Fruit fly (Drosophila melanogaster): ENCODE results near the gene CG12541.

The CG12541 gene

dm6 chrX:6982054-6982453 is 83.8 kb downstream of the CG12541 start (continued):
- TF ChIP-seq nerfin-1 (tag; optimal IDR thresholded peaks at IDR 0.05), result no peak
- TF ChIP-seq CG42726 (GFP tag; IDR thresholded peaks at IDR 0.05; ENCODE audit: partially characterized antibody), result no peak
- no peak for TF ChIP-seq Nf-YA (GFP tag; IDR thresholded peaks at IDR 0.05)
- no peak for TF ChIP-seq hb (GFP tag; IDR thresholded peaks at IDR 0.05; ENCODE audit: partially characterized antibody)
- TF ChIP-seq CG8924 (tag; optimal IDR thresholded peaks at IDR 0.05), result no peak
- no peak for TF ChIP-seq Dip2 (GFP tag; IDR thresholded peaks at IDR 0.05)
- TF ChIP-seq Nf-YC (tag; optimal IDR thresholded peaks at IDR 0.05), result no peak
- no peak for TF ChIP-seq CG18599 (GFP tag; optimal IDR thresholded peaks at IDR 0.05)
- TF ChIP-seq CG7556 (GFP tag; optimal IDR thresholded peaks at IDR 0.05), result peak; percentile 5
- no peak for TF ChIP-seq al (GFP tag; IDR thresholded peaks at IDR 0.05)
- TF ChIP-seq Antp (GFP tag; optimal IDR thresholded peaks at IDR 0.05), result no peak
- peak; percentile 17 for TF ChIP-seq CG33557 (GFP tag; optimal IDR thresholded peaks at IDR 0.05)
- TF ChIP-seq dan (GFP tag; IDR thresholded peaks at IDR 0.05), result no peak
- TF ChIP-seq prd (optimal IDR thresholded peaks at IDR 0.05), result no peak
- TF ChIP-seq prd (GFP tag; IDR thresholded peaks at IDR 0.05), result no peak; the same call in 2 of the 3 replicates
- TF ChIP-seq crp (GFP tag; optimal IDR thresholded peaks at IDR 0.05), result no peak
- TF ChIP-seq luna (GFP tag; optimal IDR thresholded peaks at IDR 0.05), result no peak
- TF ChIP-seq seq (GFP tag; IDR thresholded peaks at IDR 0.05), result no peak
- TF ChIP-seq CG1792 (GFP tag; optimal IDR thresholded peaks at IDR 0.05), result peak; percentile 32
- no peak for TF ChIP-seq CG6272 (GFP tag; IDR thresholded peaks at IDR 0.05)
- no peak for TF ChIP-seq CTCF (GFP tag; optimal IDR thresholded peaks at IDR 0.05)
- TF ChIP-seq odd (GFP tag; optimal IDR thresholded peaks at IDR 0.05), result no peak
- TF ChIP-seq CG17829 (tag; optimal IDR thresholded peaks at IDR 0.05), result peak; percentile 44
- no peak for TF ChIP-seq Doc2 (GFP tag; IDR thresholded peaks at IDR 0.05)
- TF ChIP-seq CG32767 (GFP tag; IDR thresholded peaks at IDR 0.05), result no peak
- TF ChIP-seq CG8290 (GFP tag; optimal IDR thresholded peaks at IDR 0.05), result no peak
- peak in 1 of 2 experiments; percentile 5 for TF ChIP-seq CG8290 (tag; optimal IDR thresholded peaks at IDR 0.05)
- peak; percentile 12 for TF ChIP-seq CG2116 (GFP tag; optimal IDR thresholded peaks at IDR 0.05)
- no peak for TF ChIP-seq Ets65A (GFP tag)
- no peak for TF ChIP-seq eyg (GFP tag; optimal IDR thresholded peaks at IDR 0.05)
- no peak for TF ChIP-seq Deaf1 (tag; optimal IDR thresholded peaks at IDR 0.05)
- TF ChIP-seq CG5953 (GFP tag; IDR thresholded peaks at IDR 0.05), result no peak
- TF ChIP-seq CG10431 (GFP tag; optimal IDR thresholded peaks at IDR 0.05), result no peak
- no peak for TF ChIP-seq wek (GFP tag; optimal IDR thresholded peaks at IDR 0.05)
- 0 out of 3 replicates have a peak, but pooled peaks have one; percentile 11 for TF ChIP-seq ci (GFP tag; IDR thresholded peaks at IDR 0.05)
- TF ChIP-seq ap (GFP tag; IDR thresholded peaks at IDR 0.05), result peak; percentile 27; the same call in 1 of the 2 replicates
- TF ChIP-seq bowl (GFP tag; IDR thresholded peaks at IDR 0.05), result no peak
- TF ChIP-seq sd (tag; optimal IDR thresholded peaks at IDR 0.05), result no peak
- TF ChIP-seq pros (GFP tag; optimal IDR thresholded peaks at IDR 0.05), result peak; percentile 0
- no peak for TF ChIP-seq CG11696 (GFP tag; IDR thresholded peaks at IDR 0.05)
- peak in 1 of 2 experiments; percentile 42 for TF ChIP-seq Hr51 (GFP tag; optimal IDR thresholded peaks at IDR 0.05)
- peak; percentile 17 for TF ChIP-seq Nf-YB (GFP tag; optimal IDR thresholded peaks at IDR 0.05)
- TF ChIP-seq knrl (GFP tag; IDR thresholded peaks at IDR 0.05; ENCODE audit: partially characterized antibody), result no peak
- TF ChIP-seq Hand (GFP tag; optimal IDR thresholded peaks at IDR 0.05), result no peak
- no peak for TF ChIP-seq Ada2b (GFP tag; IDR thresholded peaks at IDR 0.05)
- TF ChIP-seq CG4360 (GFP tag; IDR thresholded peaks at IDR 0.05), result no peak
- TF ChIP-seq CG7786 (GFP tag; optimal IDR thresholded peaks at IDR 0.05), result no peak
- peak in 1 of 3 experiments; percentile 64 for TF ChIP-seq lola (GFP tag; optimal IDR thresholded peaks at IDR 0.05)
- TF ChIP-seq exex (tag; optimal IDR thresholded peaks at IDR 0.05), result no peak
- no peak for TF ChIP-seq Gug (GFP tag; IDR thresholded peaks at IDR 0.05)
- no peak for TF ChIP-seq CG14860 (GFP tag; IDR thresholded peaks at IDR 0.05; ENCODE audit: partially characterized antibody)
- no peak for TF ChIP-seq CG1529 (GFP tag; optimal IDR thresholded peaks at IDR 0.05)

Measured in whole organism, embryonic.